Worm (Caenorhabditis elegans) whole organism, L4 larva: Measurements from ENCODE around the gene spp-26.

ENCODE experiments used
- ZK337.2 ChIP-seq: fragments of 200-800 bp; sonication (Bioruptor generic); IDR thresholded peaks from 2 replicates; pipeline ENCODE4 v1.3.6; 2022; ENCODE audit warnings: missing genetic modification reagents, missing genetic modification characterization, missing compliant biosample characterization
- ceh-20 ChIP-seq: fragments of 200-800 bp; sonication (Bioruptor generic); IDR thresholded peaks from 2 replicates; pipeline ENCODE4 v1.3.6; 2022; ENCODE audit warnings: missing genetic modification reagents, missing genetic modification characterization, missing compliant biosample characterization
- ceh-62 ChIP-seq: sonication (generic microtip); optimal IDR thresholded peaks from 2 replicates; lab custom pipeline; 2017; ENCODE audit warnings: missing biosample characterization, missing genetic modification characterization
- madf-5 ChIP-seq, 2 experiments: fragments of 200-800 bp; sonication (Bioruptor generic); IDR thresholded peaks; 2 replicates each; pipeline ENCODE4 v1.3.6; 2022; ENCODE audit warnings: missing compliant biosample characterization in 2 of 2, missing genetic modification characterization in 2 of 2
- mdl-1 ChIP-seq, 2 experiments: fragments of 150-350 bp in 1 of 2; sonication (generic microtip) in 1 of 2; optimal IDR thresholded peaks; 2 replicates each; lab custom pipeline; 2014 to 2017; ENCODE audit warnings: missing biosample characterization in 2 of 2, missing genetic modification characterization in 2 of 2
- nhr-11 ChIP-seq: fragments of 150-350 bp; optimal IDR thresholded peaks from 2 replicates; lab custom pipeline; 2014; ENCODE audit warnings: missing biosample characterization, missing genetic modification characterization
- nhr-28 ChIP-seq: fragments of 150-350 bp; optimal IDR thresholded peaks from 2 replicates; lab custom pipeline; 2014; ENCODE audit warnings: missing biosample characterization, missing genetic modification characterization
- pqm-1 ChIP-seq: sonication (generic microtip); optimal IDR thresholded peaks from 2 replicates; lab custom pipeline; 2017; ENCODE audit warnings: missing biosample characterization, missing genetic modification characterization
- unc-62 ChIP-seq, 3 experiments: fragments of 150-350 bp in 1 of 3; sonication (generic microtip); optimal IDR thresholded peaks in 2 of 3; peaks in 1 of 3; 1 replicate in 1 of 3; 2 replicates in 2 of 3; lab custom pipeline; 2014 to 2017; ENCODE audit warnings: missing biosample characterization in 3 of 3, missing genetic modification characterization in 3 of 3, missing genetic modification reagents in 3 of 3, missing genotype in 1 of 3

ce11 chrV:6546450-6547171 lies 12.4 kb downstream of the spp-26 start, which contains the start of gene dre-1:
- peak; percentile 37 for TF ChIP-seq pqm-1 (tag; lab: Kevin White, UChicago)
- no peak for TF ChIP-seq madf-5 (GFP tag; IDR thresholded peaks at IDR 0.05; lab: Robert Waterston, UW)
- no peak for TF ChIP-seq ceh-20 (GFP tag; lab: Robert Waterston, UW)
- no peak for TF ChIP-seq ZK337.2 (GFP tag; lab: Robert Waterston, UW)
- no peak for TF ChIP-seq nhr-11
- no peak for TF ChIP-seq ceh-62
- TF ChIP-seq nhr-28 (tag; lab: Kevin White, UChicago) = peak; percentile 45
- TF ChIP-seq mdl-1 (tag; optimal IDR thresholded peaks at IDR 0.05; lab: Kevin White, UChicago) = no peak
- no peak for TF ChIP-seq unc-62 (GFP tag; optimal IDR thresholded peaks at IDR 0.05 in 1 of 2; lab: Kevin White, UChicago)
- no peak for TF ChIP-seq unc-62 (tag; optimal IDR thresholded peaks at IDR 0.05; lab: Kevin White, UChicago)
